Fruit fly (Drosophila melanogaster) whole organism, adult: ENCODE results near the gene CG42521.

ENCODE experiments used
- CG1620 ChIP-seq: fragments of 200-800 bp; sonication (Bioruptor generic); optimal IDR thresholded peaks from 2 replicates; lab custom pipeline; 2016; ENCODE audit warnings: missing biosample characterization, missing genetic modification characterization
- CG5204 ChIP-seq: fragments of 200-800 bp; sonication (Bioruptor generic); optimal IDR thresholded peaks from 2 replicates; lab custom pipeline; 2016; ENCODE audit warnings: missing biosample characterization, missing genetic modification characterization
- CG7045 ChIP-seq: fragments of 200-800 bp; sonication (Bioruptor generic); optimal IDR thresholded peaks from 2 replicates; lab custom pipeline; 2017; ENCODE audit warnings: missing biosample characterization, mild to moderate bottlenecking, missing genetic modification characterization
- CG7101 ChIP-seq: fragments of 200-800 bp; sonication (Bioruptor generic); optimal IDR thresholded peaks from 2 replicates; lab custom pipeline; 2018; ENCODE audit warnings: missing biosample characterization, mild to moderate bottlenecking, missing genetic modification characterization, moderate library complexity
- Clk ChIP-seq: fragments of 200-800 bp; sonication (Bioruptor generic); optimal IDR thresholded peaks from 2 replicates; lab custom pipeline; 2017; ENCODE audit warnings: missing biosample characterization, missing genetic modification characterization
- Mnt ChIP-seq: fragments of 200-800 bp; sonication (Bioruptor generic); optimal IDR thresholded peaks from 2 replicates; lab custom pipeline; 2016; ENCODE audit warnings: missing biosample characterization, mild to moderate bottlenecking, missing genetic modification characterization
- cnc ChIP-seq, 2 experiments: fragments of >200 bp; optimal IDR thresholded peaks; 2 replicates each; lab custom pipeline; 2017
- ovo ChIP-seq: fragments of 200-800 bp; sonication (Bioruptor generic); optimal IDR thresholded peaks from 2 replicates; lab custom pipeline; 2016; ENCODE audit warnings: missing biosample characterization, missing genetic modification characterization
- toe ChIP-seq: fragments of 200-800 bp; sonication (Bioruptor generic); optimal IDR thresholded peaks from 2 replicates; lab custom pipeline; 2016; ENCODE audit warnings: missing biosample characterization, missing genetic modification characterization

DNA sequence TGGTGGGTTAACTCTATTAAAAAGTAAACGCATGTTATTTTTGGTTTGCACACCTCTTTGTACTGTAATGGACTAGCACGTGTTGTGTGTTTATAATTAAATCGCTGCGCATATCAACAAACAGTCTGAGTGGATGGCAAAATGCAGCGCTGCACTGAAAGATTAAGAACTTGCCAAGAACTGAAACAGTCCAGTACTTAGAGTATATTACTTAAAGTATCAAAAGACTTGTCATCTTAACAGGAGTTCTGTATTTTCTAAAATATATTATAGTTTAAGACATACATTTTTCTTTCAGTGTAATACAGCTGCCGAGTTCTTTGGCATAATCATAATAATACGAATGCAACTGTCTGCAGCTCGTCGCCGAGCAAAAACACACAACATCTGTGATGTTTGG lies 25.1 kb upstream of the CG42521 start:
- TF ChIP-seq CG5204 (GFP tag; lab: Kevin White, UChicago) (no peak), CG1620 (GFP tag; lab: Kevin White, UChicago) (no peak), toe (GFP tag; lab: Kevin White, UChicago) (no peak), Clk (GFP tag; lab: Kevin White, UChicago) (no peak), cnc (optimal IDR thresholded peaks at IDR 0.05; lab: Kevin White, UChicago) (no peak), CG7101 (tag; lab: Kevin White, UChicago) (no peak), Mnt (GFP tag; lab: Kevin White, UChicago) (no peak), CG7045 (GFP tag; lab: Kevin White, UChicago) (no peak), ovo (GFP tag; lab: Kevin White, UChicago) (no peak)
